Worm (Caenorhabditis elegans) whole organism, early embryonic: ENCODE data around the gene htas-1.

Experiments used
- B0310.2 ChIP-seq: sonication (generic microtip); optimal IDR thresholded peaks from 2 replicates; lab custom pipeline; 2016; ENCODE audit warnings: mild to moderate bottlenecking, missing genetic modification characterization, missing compliant biosample characterization
- F13C5.2 ChIP-seq: sonication (generic microtip); optimal IDR thresholded peaks from 2 replicates; lab custom pipeline; 2017; ENCODE audit warnings: mild to moderate bottlenecking, missing genetic modification characterization, inconsistent platforms, missing compliant biosample characterization
- aly-1 ChIP-seq: sonication (generic microtip); optimal IDR thresholded peaks from 2 replicates; lab custom pipeline; 2016; ENCODE audit warnings: missing genetic modification characterization, missing compliant biosample characterization
- ama-1 ChIP-seq: fragments of 150-350 bp; optimal IDR thresholded peaks from 2 replicates; lab custom pipeline; 2014
- ceh-13 ChIP-seq: fragments of 200-800 bp; sonication (Bioruptor generic); optimal IDR thresholded peaks from 2 replicates; lab custom pipeline; 2018; ENCODE audit warnings: mild to moderate bottlenecking, missing genetic modification characterization, missing compliant biosample characterization
- ceh-36 ChIP-seq: sonication (generic microtip); optimal IDR thresholded peaks from 2 replicates; lab custom pipeline; 2016; ENCODE audit warnings: missing genetic modification characterization, inconsistent platforms, missing compliant biosample characterization
- ets-7 ChIP-seq: sonication (generic microtip); optimal IDR thresholded peaks from 2 replicates; lab custom pipeline; 2016; ENCODE audit warnings: missing genotype, missing genetic modification characterization, missing compliant biosample characterization
- flt-1 ChIP-seq: fragments of 200-800 bp; sonication (Bioruptor generic); IDR thresholded peaks from 2 replicates; pipeline ENCODE4 v1.3.6; 2022; ENCODE audit warnings: missing genetic modification characterization, missing compliant biosample characterization
- hmbx-1 ChIP-seq: sonication (generic microtip); optimal IDR thresholded peaks from 2 replicates; lab custom pipeline; 2016; ENCODE audit warnings: mild to moderate bottlenecking, missing genetic modification characterization, missing compliant biosample characterization
- hmg-4 ChIP-seq: fragments of 200-800 bp; sonication (Bioruptor generic); optimal IDR thresholded peaks from 2 replicates; lab custom pipeline; 2018; ENCODE audit warnings: mild to moderate bottlenecking, missing genetic modification characterization, missing compliant biosample characterization
- hnd-1 ChIP-seq: sonication (generic microtip); optimal IDR thresholded peaks from 2 replicates; lab custom pipeline; 2016; ENCODE audit warnings: missing genetic modification characterization, missing compliant biosample characterization
- pes-1 ChIP-seq: fragments of 200-800 bp; sonication (Bioruptor generic); IDR thresholded peaks from 2 replicates; pipeline ENCODE4 v1.3.6; 2022; ENCODE audit warnings: missing genetic modification reagents, missing genetic modification characterization, missing compliant biosample characterization
- scrt-1 ChIP-seq: fragments of 200-800 bp; sonication (Bioruptor generic); IDR thresholded peaks from 2 replicates; pipeline ENCODE4 v1.3.6; 2022; ENCODE audit warnings: missing genetic modification characterization, missing compliant biosample characterization
- sea-1 ChIP-seq: fragments of 200-800 bp; sonication (Bioruptor generic); conservative IDR thresholded peaks from 2 replicates; pipeline ENCODE4 v1.3.6; 2022; ENCODE audit warnings: missing genetic modification characterization, missing compliant biosample characterization
- tbx-11 ChIP-seq: fragments of 200-800 bp; sonication (Bioruptor generic); IDR thresholded peaks from 2 replicates; pipeline ENCODE4 v1.3.6; 2022; ENCODE audit warnings: missing genetic modification characterization, missing compliant biosample characterization
- tbx-37 ChIP-seq: fragments of 200-800 bp; sonication (Bioruptor generic); conservative IDR thresholded peaks from 2 replicates; pipeline ENCODE4 v1.3.6; 2022; ENCODE audit warnings: missing genetic modification reagents, missing genetic modification characterization, missing compliant biosample characterization
- tra-4 ChIP-seq: sonication (generic microtip); optimal IDR thresholded peaks from 2 replicates; lab custom pipeline; 2017; ENCODE audit warnings: missing genetic modification characterization, missing compliant biosample characterization

The htas-1 gene

ce11 chrIV:9669969-9670368, 13.4 kb downstream of the htas-1 start:
- TF ChIP-seq sea-1 (GFP tag; lab: Robert Waterston, UW) (no peak), scrt-1 (GFP tag; lab: Robert Waterston, UW) (no peak), F13C5.2 (tag; lab: Kevin White, UChicago) (no peak), ets-7 (no peak), aly-1 (tag; lab: Kevin White, UChicago) (no peak), hmg-4 (no peak), ceh-36 (tag; lab: Kevin White, UChicago) (no peak), ceh-13 (GFP tag; lab: Kevin White, UChicago) (no peak), tbx-37 (no peak), tra-4 (tag; lab: Kevin White, UChicago) (no peak), tbx-11 (GFP tag; lab: Robert Waterston, UW) (no peak), hnd-1 (tag; lab: Kevin White, UChicago) (no peak), ama-1 (lab: Kevin White, UChicago) (no peak), B0310.2 (tag; lab: Kevin White, UChicago) (no peak), pes-1 (GFP tag; lab: Robert Waterston, UW) (no peak), hmbx-1 (no peak), flt-1 (no peak)

- TF ChIP-seq ama-1 (lab: Kevin White, UChicago), result no peak
- no peak for TF ChIP-seq hnd-1 (tag; lab: Kevin White, UChicago)
- no peak for TF ChIP-seq B0310.2 (tag; lab: Kevin White, UChicago)
- TF ChIP-seq tbx-11 (GFP tag; lab: Robert Waterston, UW), result no peak
- TF ChIP-seq pes-1 (GFP tag; lab: Robert Waterston, UW), result no peak
- TF ChIP-seq hmg-4, result no peak
- TF ChIP-seq tra-4 (tag; lab: Kevin White, UChicago), result no peak
Observed at ce11 chrIV:9668103-9668672, 15.1 kb downstream of the htas-1 start.

ce11 chrIV:9667084-9667483, 16.2 kb downstream of the htas-1 start:
- TF ChIP-seq pes-1 (GFP tag; lab: Robert Waterston, UW), result no peak
- TF ChIP-seq aly-1 (tag; lab: Kevin White, UChicago), result no peak
- no peak for TF ChIP-seq flt-1
- no peak for TF ChIP-seq F13C5.2 (tag; lab: Kevin White, UChicago)
- no peak for TF ChIP-seq hmbx-1
- no peak for TF ChIP-seq tbx-37
- no peak for TF ChIP-seq tra-4 (tag; lab: Kevin White, UChicago)
- TF ChIP-seq hmg-4, result no peak
- no peak for TF ChIP-seq sea-1 (GFP tag; lab: Robert Waterston, UW)
- no peak for TF ChIP-seq ama-1 (lab: Kevin White, UChicago)
- TF ChIP-seq ets-7, result no peak
- no peak for TF ChIP-seq ceh-13 (GFP tag; lab: Kevin White, UChicago)
- TF ChIP-seq B0310.2 (tag; lab: Kevin White, UChicago), result no peak
- no peak for TF ChIP-seq hnd-1 (tag; lab: Kevin White, UChicago)
- no peak for TF ChIP-seq scrt-1 (GFP tag; lab: Robert Waterston, UW)
- no peak for TF ChIP-seq tbx-11 (GFP tag; lab: Robert Waterston, UW)
- TF ChIP-seq ceh-36 (tag; lab: Kevin White, UChicago), result no peak

DNA sequence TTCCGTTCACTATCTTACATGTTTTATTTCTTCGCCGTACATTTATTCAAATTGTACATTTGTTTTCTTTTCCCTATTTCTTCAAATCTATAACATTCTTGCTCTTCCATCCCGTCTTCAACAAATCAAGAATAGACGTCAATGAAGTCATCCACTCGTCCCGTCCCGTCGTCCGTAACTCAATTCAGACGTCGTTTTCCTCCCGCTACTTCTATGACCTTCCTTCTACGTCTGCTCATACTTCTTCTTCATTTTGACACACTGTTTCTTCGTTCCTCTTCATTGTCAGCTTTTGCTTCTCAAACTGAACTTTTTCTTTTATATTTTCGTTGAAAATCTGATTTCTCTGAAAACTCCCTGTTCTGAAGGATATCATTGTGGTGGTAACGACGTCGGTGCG, 23.3 kb downstream of the htas-1 start:
- no peak for TF ChIP-seq ama-1 (lab: Kevin White, UChicago)
- no peak for TF ChIP-seq B0310.2 (tag; lab: Kevin White, UChicago)
- no peak for TF ChIP-seq aly-1 (tag; lab: Kevin White, UChicago)
- no peak for TF ChIP-seq flt-1
- TF ChIP-seq sea-1 (GFP tag; lab: Robert Waterston, UW), result no peak
- TF ChIP-seq F13C5.2 (tag; lab: Kevin White, UChicago), result no peak
- TF ChIP-seq pes-1 (GFP tag; lab: Robert Waterston, UW), result no peak
- no peak for TF ChIP-seq ceh-36 (tag; lab: Kevin White, UChicago)
- TF ChIP-seq hmg-4, result no peak
- no peak for TF ChIP-seq hmbx-1
- TF ChIP-seq ets-7, result no peak
- TF ChIP-seq tra-4 (tag; lab: Kevin White, UChicago), result no peak
- TF ChIP-seq scrt-1 (GFP tag; lab: Robert Waterston, UW), result no peak
- no peak for TF ChIP-seq tbx-37
- no peak for TF ChIP-seq ceh-13 (GFP tag; lab: Kevin White, UChicago)

DNA sequence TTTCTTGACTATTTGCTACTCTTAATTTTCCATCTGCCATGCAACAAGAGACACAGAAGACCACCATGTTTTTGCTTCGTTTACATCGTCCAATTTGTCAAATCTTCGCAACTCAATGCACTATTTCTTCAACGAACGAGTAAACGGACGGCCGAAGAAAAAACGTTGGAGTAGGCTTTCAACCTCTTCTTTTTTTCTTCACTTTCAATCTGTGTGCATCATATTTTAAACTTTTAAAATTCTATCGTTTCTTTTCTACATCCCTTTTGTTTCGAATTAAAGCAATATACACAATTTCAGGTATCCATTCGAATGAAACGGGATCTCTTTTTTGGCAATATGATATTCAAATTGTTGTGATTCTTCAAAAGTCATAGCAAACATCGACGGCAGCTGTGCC, 25.6 kb downstream of the htas-1 start, which contains the start of gene acc-1:
TSS of gene acc-1 (plus strand) at position 301 of the 400 bp plus-strand sequence.
- TF ChIP-seq tra-4 (tag; lab: Kevin White, UChicago) (no peak), B0310.2 (tag; lab: Kevin White, UChicago) (no peak), ceh-36 (tag; lab: Kevin White, UChicago) (no peak), sea-1 (GFP tag; lab: Robert Waterston, UW) (no peak), tbx-37 (no peak), hmg-4 (no peak), scrt-1 (GFP tag; lab: Robert Waterston, UW) (no peak), ceh-13 (GFP tag; lab: Kevin White, UChicago) (no peak), ama-1 (lab: Kevin White, UChicago) (no peak), tbx-11 (GFP tag; lab: Robert Waterston, UW) (no peak), flt-1 (no peak), aly-1 (tag; lab: Kevin White, UChicago) (no peak), ets-7 (no peak), pes-1 (GFP tag; lab: Robert Waterston, UW) (no peak), hmbx-1 (no peak), F13C5.2 (tag; lab: Kevin White, UChicago) (no peak), hnd-1 (tag; lab: Kevin White, UChicago) (no peak)

DNA sequence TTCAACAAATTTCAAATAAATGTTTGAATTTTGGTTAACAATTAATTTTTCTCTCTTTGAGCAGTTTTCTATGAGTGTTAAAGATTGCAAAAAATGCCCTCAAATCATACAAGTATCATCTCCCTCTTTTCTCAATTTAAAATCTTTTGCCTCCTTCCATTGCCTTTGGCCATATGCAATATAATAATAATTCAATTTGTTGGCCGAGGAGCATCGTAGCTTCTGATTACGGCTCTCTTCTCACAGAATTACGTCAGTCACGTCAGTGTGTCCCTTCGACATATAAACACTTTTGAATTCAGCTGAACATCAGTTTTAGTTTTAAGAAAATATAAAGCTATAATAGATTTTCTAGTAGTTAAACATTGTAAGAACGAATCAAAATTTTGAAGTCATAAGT, 27.8 kb downstream of the htas-1 start:
- TF ChIP-seq sea-1 (GFP tag; lab: Robert Waterston, UW), result no peak
- no peak for TF ChIP-seq F13C5.2 (tag; lab: Kevin White, UChicago)
- TF ChIP-seq aly-1 (tag; lab: Kevin White, UChicago), result no peak
- no peak for TF ChIP-seq hmbx-1
- TF ChIP-seq ets-7, result no peak
- TF ChIP-seq hmg-4, result no peak
- TF ChIP-seq ama-1 (lab: Kevin White, UChicago), result no peak
- TF ChIP-seq tra-4 (tag; lab: Kevin White, UChicago), result no peak
- TF ChIP-seq B0310.2 (tag; lab: Kevin White, UChicago), result no peak
- TF ChIP-seq ceh-36 (tag; lab: Kevin White, UChicago), result no peak
- no peak for TF ChIP-seq flt-1
- no peak for TF ChIP-seq scrt-1 (GFP tag; lab: Robert Waterston, UW)
- no peak for TF ChIP-seq pes-1 (GFP tag; lab: Robert Waterston, UW)
- no peak for TF ChIP-seq tbx-37
- no peak for TF ChIP-seq ceh-13 (GFP tag; lab: Kevin White, UChicago)
